Fruit fly (Drosophila melanogaster) whole organism, adult: Measurements from ENCODE around the gene SCOT.

Experiments
- CG14711 ChIP-seq: fragments of 200-800 bp; sonication (Bioruptor generic); optimal IDR thresholded peaks from 2 replicates; lab custom pipeline; 2018; ENCODE audit warnings: missing biosample characterization, mild to moderate bottlenecking, missing genetic modification characterization, moderate library complexity
- CG1620 ChIP-seq: fragments of 200-800 bp; sonication (Bioruptor generic); optimal IDR thresholded peaks from 2 replicates; lab custom pipeline; 2016; ENCODE audit warnings: missing biosample characterization, missing genetic modification characterization
- CG33017 ChIP-seq: fragments of 200-800 bp; sonication (Bioruptor generic); optimal IDR thresholded peaks from 2 replicates; lab custom pipeline; 2018; ENCODE audit warnings: missing biosample characterization, mild to moderate bottlenecking, missing genetic modification characterization, moderate library complexity
- CG5204 ChIP-seq: fragments of 200-800 bp; sonication (Bioruptor generic); optimal IDR thresholded peaks from 2 replicates; lab custom pipeline; 2016; ENCODE audit warnings: missing biosample characterization, missing genetic modification characterization
- Hr96 ChIP-seq: fragments of 200-800 bp; sonication (Bioruptor generic); optimal IDR thresholded peaks from 2 replicates; lab custom pipeline; 2016; ENCODE audit warnings: missing biosample characterization, missing genetic modification characterization
- Mnt ChIP-seq: fragments of 200-800 bp; sonication (Bioruptor generic); optimal IDR thresholded peaks from 2 replicates; lab custom pipeline; 2016; ENCODE audit warnings: missing biosample characterization, mild to moderate bottlenecking, missing genetic modification characterization
- pad ChIP-seq: fragments of 200-800 bp; sonication (Bioruptor generic); optimal IDR thresholded peaks from 3 replicates; lab custom pipeline; 2017; ENCODE audit warnings: missing biosample characterization, missing genetic modification characterization, mild to moderate bottlenecking, moderate library complexity, missing genetic modification reagents
- tj ChIP-seq: fragments of 200-800 bp; sonication (Bioruptor generic); optimal IDR thresholded peaks from 3 replicates; lab custom pipeline; 2017; ENCODE audit warnings: missing biosample characterization, mild to moderate bottlenecking, missing genetic modification characterization, moderate library complexity

- no peak for TF ChIP-seq CG1620 (GFP tag; lab: Kevin White, UChicago)
- TF ChIP-seq CG5204 = no peak
- no peak for TF ChIP-seq tj
- TF ChIP-seq Hr96 = no peak
- TF ChIP-seq CG33017 (tag; lab: Kevin White, UChicago) = no peak
- TF ChIP-seq Mnt = no peak
- no peak for TF ChIP-seq pad (GFP tag; lab: Kevin White, UChicago)
- no peak for TF ChIP-seq CG14711 (tag; lab: Kevin White, UChicago)
These were observed 42.9 kb upstream of the SCOT start for dm6 chr3L:1920051-1920450.
